Fruit fly (Drosophila melanogaster) Kc167 (cell line): ENCODE data around the gene anox.

Experiments
- Myc ChIP-seq: fragments of >200 bp; optimal IDR thresholded peaks from 2 replicates; lab custom pipeline; 2017; ENCODE audit warnings: missing external identifiers
- insv ChIP-seq: fragments of >200 bp; optimal IDR thresholded peaks from 3 replicates; lab custom pipeline; 2018; ENCODE audit warnings: missing external identifiers

DNA sequence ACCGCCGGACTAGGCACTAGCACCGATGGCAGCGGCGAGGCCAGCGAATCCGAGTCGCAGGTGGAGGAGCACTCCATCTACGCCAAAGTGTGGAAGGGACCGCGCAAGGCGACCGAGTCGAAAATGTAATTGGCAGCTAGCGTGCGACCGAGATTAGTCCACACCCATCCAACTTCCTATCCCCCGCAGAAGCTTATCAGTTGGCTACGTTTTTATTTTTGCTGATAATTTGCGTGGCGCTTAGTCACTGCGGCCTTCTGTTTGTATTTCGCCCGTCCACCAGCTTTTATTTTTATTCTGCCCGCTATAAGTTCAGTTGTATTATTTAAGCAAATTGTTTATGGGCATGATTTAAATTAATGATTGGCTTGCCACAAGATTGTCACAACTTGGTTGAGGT is 34.4 kb upstream of the anox start:
- TF ChIP-seq Myc (no peak), insv (lab: Kevin White, UChicago) (no peak)
